Worm (Caenorhabditis elegans) whole organism, midembryonic: ENCODE results near the gene metl-9.

Source experiments
- T22C8.4 ChIP-seq: fragments of 200-800 bp; sonication (Bioruptor generic); IDR thresholded peaks from 2 replicates; pipeline ENCODE4 v1.3.6; 2022; ENCODE audit warnings: missing genetic modification characterization, missing compliant biosample characterization
- cog-1 ChIP-seq: sonication (generic microtip); optimal IDR thresholded peaks from 2 replicates; lab custom pipeline; 2016; ENCODE audit warnings: missing genetic modification characterization, missing compliant biosample characterization
- flt-1 ChIP-seq: fragments of 200-800 bp; sonication (Bioruptor generic); IDR thresholded peaks from 2 replicates; pipeline ENCODE4 v1.3.6; 2022; ENCODE audit warnings: missing genetic modification characterization, missing compliant biosample characterization
- med-1 ChIP-seq: sonication (generic microtip); optimal IDR thresholded peaks from 2 replicates; lab custom pipeline; 2017; ENCODE audit warnings: missing genetic modification characterization, mild to moderate bottlenecking, missing compliant biosample characterization, antibody characterized with exemption, missing genetic modification reagents; ENCODE audit not compliant: insufficient read depth
- ref-1 ChIP-seq: fragments of 200-800 bp; sonication (Bioruptor generic); conservative IDR thresholded peaks from 2 replicates; pipeline ENCODE4 v1.3.6; 2022; ENCODE audit warnings: missing genetic modification reagents, missing genetic modification characterization, missing compliant biosample characterization
- tab-1 ChIP-seq: fragments of 200-800 bp; sonication (Bioruptor generic); IDR thresholded peaks from 2 replicates; pipeline ENCODE4 v1.3.6; 2022; ENCODE audit warnings: missing genetic modification characterization, missing compliant biosample characterization
- ztf-23 ChIP-seq: fragments of 200-800 bp; sonication (Bioruptor generic); IDR thresholded peaks from 2 replicates; pipeline ENCODE4 v1.3.6; 2022; ENCODE audit warnings: missing genetic modification reagents, missing genetic modification characterization, missing compliant biosample characterization

DNA sequence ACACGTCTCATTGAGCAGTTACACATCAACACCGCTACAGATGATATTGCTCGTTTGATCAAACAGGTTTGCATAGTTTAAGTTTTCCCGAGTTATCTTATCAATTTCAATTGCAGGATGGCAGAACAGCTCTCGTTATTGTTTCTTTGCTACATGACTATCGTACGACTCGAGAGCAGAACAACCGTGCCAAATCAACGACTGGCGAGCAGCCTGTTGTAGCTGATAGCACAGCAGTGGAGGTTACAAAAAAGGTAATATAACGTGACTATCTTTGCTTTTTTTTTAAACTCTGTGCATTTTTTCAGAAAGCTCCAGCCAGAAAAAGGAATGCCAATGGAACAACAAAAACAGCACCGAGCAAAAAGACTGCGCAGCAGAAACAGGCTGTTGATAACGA lies 23.4 kb upstream of the metl-9 start:
- no peak for TF ChIP-seq flt-1 (GFP tag; lab: Robert Waterston, UW)
- TF ChIP-seq cog-1 (tag; lab: Kevin White, UChicago) = no peak
- no peak for TF ChIP-seq med-1 (GFP tag; lab: Kevin White, UChicago)
- TF ChIP-seq tab-1 (GFP tag; lab: Robert Waterston, UW) = no peak
- TF ChIP-seq T22C8.4 (GFP tag; lab: Robert Waterston, UW) = no peak
- TF ChIP-seq ztf-23 = no peak
- no peak for TF ChIP-seq ref-1
